Worm (Caenorhabditis elegans): ENCODE data around the gene F43H9.4.

DNA sequence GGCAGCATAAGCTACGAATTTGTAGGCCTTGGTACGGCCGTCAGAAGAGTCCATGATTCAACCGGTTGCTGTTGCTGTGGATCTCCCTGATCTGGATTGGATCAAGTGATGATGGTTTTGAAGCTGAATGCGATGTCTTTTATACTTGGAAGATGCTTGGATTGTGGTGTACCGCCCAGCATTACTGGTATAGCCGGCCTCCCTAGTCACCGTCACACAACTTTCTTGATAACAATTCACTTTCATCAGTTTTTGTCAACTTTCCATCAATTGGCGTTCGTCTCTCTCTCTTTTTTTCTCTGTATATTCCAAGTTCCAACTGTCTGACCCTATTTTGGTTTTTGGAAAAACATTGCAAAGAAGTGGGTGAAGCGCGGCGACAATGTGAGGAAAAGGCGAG, 24.3 kb downstream of the F43H9.4 start, which contains the start of gene col-43:
- TF ChIP-seq cog-1 (tag; optimal IDR thresholded peaks at IDR 0.05): no peak
- TF ChIP-seq flt-1 (GFP tag; IDR thresholded peaks at IDR 0.05): no peak
- TF ChIP-seq ztf-23 (GFP tag; IDR thresholded peaks at IDR 0.05): no peak
- no peak for TF ChIP-seq T22C8.4 (GFP tag; IDR thresholded peaks at IDR 0.05)
- TF ChIP-seq ztf-29 (GFP tag; IDR thresholded peaks at IDR 0.05): no peak
- TF ChIP-seq tab-1 (GFP tag; IDR thresholded peaks at IDR 0.05): no peak
- TF ChIP-seq klf-2 (GFP tag; conservative IDR thresholded peaks at IDR 0.05): no peak
- TF ChIP-seq med-1 (GFP tag; optimal IDR thresholded peaks at IDR 0.05; ENCODE audit: insufficient read depth): no peak
- no peak for TF ChIP-seq ref-1 (GFP tag; conservative IDR thresholded peaks at IDR 0.05)
